Worm (Caenorhabditis elegans) whole organism, L2 larva: ENCODE measurements around the gene Y55F3AM.13.

ENCODE experiments used
- nhr-237 ChIP-seq: fragments of 150-350 bp; optimal IDR thresholded peaks from 2 replicates; lab custom pipeline; 2014; ENCODE audit warnings: missing biosample characterization, missing genetic modification characterization
- unc-39 ChIP-seq: fragments of 150-350 bp; optimal IDR thresholded peaks from 2 replicates; lab custom pipeline; 2014; ENCODE audit warnings: missing biosample characterization, missing genetic modification characterization
- unc-62 ChIP-seq: fragments of 150-350 bp; optimal IDR thresholded peaks from 2 replicates; lab custom pipeline; 2014; ENCODE audit warnings: missing biosample characterization, missing genetic modification reagents, missing genetic modification characterization
- zag-1 ChIP-seq: fragments of 150-350 bp; optimal IDR thresholded peaks from 2 replicates; lab custom pipeline; 2014; ENCODE audit warnings: missing biosample characterization, missing genetic modification characterization
- ztf-4 ChIP-seq: fragments of 150-350 bp; optimal IDR thresholded peaks from 2 replicates; lab custom pipeline; 2014; ENCODE audit warnings: missing biosample characterization, missing genetic modification characterization

- TF ChIP-seq ztf-4 (tag; lab: Kevin White, UChicago) (no peak), unc-39 (tag; lab: Kevin White, UChicago) (no peak), nhr-237 (tag; lab: Kevin White, UChicago) (no peak), zag-1 (peak; percentile 8), unc-62 (GFP tag; lab: Kevin White, UChicago) (no peak)
These were observed 11.3 kb upstream of the Y55F3AM.13 start, which contains the start of gene znf-782 for ce11 chrIV:1067430-1067829.
